Worm (Caenorhabditis elegans): ENCODE results near the gene srw-3.

The srw-3 gene

DNA sequence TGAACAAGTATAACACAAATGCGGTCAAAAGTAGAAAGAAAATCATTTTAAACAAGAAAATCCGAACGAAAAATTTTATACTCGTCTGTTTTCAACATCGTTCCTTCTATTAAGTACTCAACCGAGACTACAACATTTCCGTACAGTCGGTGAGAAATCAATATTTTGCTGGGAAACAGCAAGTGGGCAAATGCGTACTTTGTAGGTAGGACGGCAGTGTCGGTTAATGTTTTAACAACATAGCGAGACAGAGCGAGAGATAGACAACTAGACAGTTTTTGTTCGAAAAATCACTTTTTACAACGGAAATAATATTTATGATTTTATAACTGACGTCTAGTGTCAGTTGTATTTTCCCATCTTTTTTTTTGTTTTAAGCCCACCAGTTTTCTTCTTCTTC, 24.0 kb upstream of the srw-3 start, which contains the start of gene cyp-33A1:
cyp-33A1 (minus strand) TSS at position 72 of the 400 bp plus-strand sequence.
- peak; percentile 15 for TF ChIP-seq mxl-3 (GFP tag; optimal IDR thresholded peaks at IDR 0.05)
- peak; percentile 100 for TF ChIP-seq nhr-28 (tag; optimal IDR thresholded peaks at IDR 0.05)
- TF ChIP-seq daf-16 (GFP tag; optimal IDR thresholded peaks at IDR 0.05): no peak
- peak; percentile 88 for TF ChIP-seq daf-16 (tag; optimal IDR thresholded peaks at IDR 0.05)
- peak; percentile 38 for TF ChIP-seq nhr-77 (tag; optimal IDR thresholded peaks at IDR 0.05)
- TF ChIP-seq rbr-2 (tag; optimal IDR thresholded peaks at IDR 0.05): no peak
- peak in 1 of 2 experiments; percentile 27 for TF ChIP-seq mdl-1 (tag; optimal IDR thresholded peaks at IDR 0.05)
- TF ChIP-seq daf-12 (tag; optimal IDR thresholded peaks at IDR 0.05): no peak
- TF ChIP-seq dve-1 (tag; optimal IDR thresholded peaks at IDR 0.05; ENCODE audit: insufficient read depth): peak; percentile 51
- TF ChIP-seq lin-1 (GFP tag; IDR thresholded peaks at IDR 0.05): no peak

- no peak for TF ChIP-seq T20F7.1 (GFP tag; optimal IDR thresholded peaks at IDR 0.05)
- no peak for TF ChIP-seq skn-1 (tag; optimal IDR thresholded peaks at IDR 0.05)
- no peak for TF ChIP-seq madf-5 (GFP tag; IDR thresholded peaks at IDR 0.05)
- no peak for TF ChIP-seq lin-29 (GFP tag; IDR thresholded peaks at IDR 0.05)
- TF ChIP-seq tra-1 (GFP tag; IDR thresholded peaks at IDR 0.05): no peak
- TF ChIP-seq unc-62 (GFP tag; optimal IDR thresholded peaks at IDR 0.05 in 1 of 2): peak in 1 of 2 experiments; percentile 68
- TF ChIP-seq unc-62 (tag; optimal IDR thresholded peaks at IDR 0.05): no peak
- no peak for TF ChIP-seq ceh-20 (GFP tag; IDR thresholded peaks at IDR 0.05)
- TF ChIP-seq mdl-1 (tag; optimal IDR thresholded peaks at IDR 0.05): no peak
Measured at ce11 chrV:7683907-7684655, 21.3 kb upstream of the srw-3 start, which contains the start of gene sre-11. TSS of gene sre-11 (minus strand) at chrV:7683957.

- TF ChIP-seq zag-1 (tag; optimal IDR thresholded peaks at IDR 0.05) (no peak), ceh-44 (GFP tag; IDR thresholded peaks at IDR 0.05) (no peak), egl-27 (tag; optimal IDR thresholded peaks at IDR 0.05) (no peak), Y75B8A.6 (GFP tag; IDR thresholded peaks at IDR 0.05) (no peak), F49E8.2 (tag; optimal IDR thresholded peaks at IDR 0.05; ENCODE audit: borderline replicate concordance) (no peak), aha-1 (tag) (peak; percentile 60), skn-1 (tag; optimal IDR thresholded peaks at IDR 0.05) (no peak), nhr-76 (tag; optimal IDR thresholded peaks at IDR 0.05) (no peak), nhr-6 (tag; optimal IDR thresholded peaks at IDR 0.05) (no peak), mxl-2 (GFP tag; conservative IDR thresholded peaks at IDR 0.05) (no peak), aly-2 (tag; optimal IDR thresholded peaks at IDR 0.05) (no peak), saeg-2 (GFP tag; IDR thresholded peaks at IDR 0.05) (no peak), hlh-30 (tag; optimal IDR thresholded peaks at IDR 0.05; ENCODE audit: insufficient read depth) (peak; percentile 58), nhr-28 (tag; optimal IDR thresholded peaks at IDR 0.05) (peak; percentile 46), ztf-7 (tag; optimal IDR thresholded peaks at IDR 0.05) (no peak), ceh-28 (tag; optimal IDR thresholded peaks at IDR 0.05) (no peak), nhr-25 (tag; optimal IDR thresholded peaks at IDR 0.05; ENCODE audit: borderline replicate concordance, insufficient read depth) (peak; percentile 0), fos-1 (tag; optimal IDR thresholded peaks at IDR 0.05) (no peak), mxl-3 (GFP tag; optimal IDR thresholded peaks at IDR 0.05) (peak; percentile 59), tra-1 (GFP tag; IDR thresholded peaks at IDR 0.05) (no peak), Y105C5A.15 (GFP tag; IDR thresholded peaks at IDR 0.05) (no peak), hif-1 (tag; optimal IDR thresholded peaks at IDR 0.05) (no peak)
Measured at ce11 chrV:7686189-7686588, 19.2 kb upstream of the srw-3 start, which contains the start of the genes nhr-94 and nhr-152. TSS of gene nhr-94 (minus strand) at chrV:7686335. TSS of gene nhr-152 (plus strand) at chrV:7686350.

Data from whole organism, L4 larva.